Fruit fly (Drosophila melanogaster) whole organism, adult: ENCODE data around the gene cav.

Experiments used
- CG11617 ChIP-seq: fragments of 200-800 bp; sonication (Bioruptor generic); optimal IDR thresholded peaks from 2 replicates; lab custom pipeline; 2017; ENCODE audit warnings: mild to moderate bottlenecking, missing biosample characterization, missing genetic modification reagents, missing genetic modification characterization
- CG14711 ChIP-seq: fragments of 200-800 bp; sonication (Bioruptor generic); optimal IDR thresholded peaks from 2 replicates; lab custom pipeline; 2018; ENCODE audit warnings: missing biosample characterization, mild to moderate bottlenecking, missing genetic modification characterization, moderate library complexity
- CG7045 ChIP-seq: fragments of 200-800 bp; sonication (Bioruptor generic); optimal IDR thresholded peaks from 2 replicates; lab custom pipeline; 2017; ENCODE audit warnings: missing biosample characterization, mild to moderate bottlenecking, missing genetic modification characterization
- CG7101 ChIP-seq: fragments of 200-800 bp; sonication (Bioruptor generic); optimal IDR thresholded peaks from 2 replicates; lab custom pipeline; 2018; ENCODE audit warnings: missing biosample characterization, mild to moderate bottlenecking, missing genetic modification characterization, moderate library complexity
- Clk ChIP-seq: fragments of 200-800 bp; sonication (Bioruptor generic); optimal IDR thresholded peaks from 2 replicates; lab custom pipeline; 2017; ENCODE audit warnings: missing biosample characterization, missing genetic modification characterization
- bab1 ChIP-seq: fragments of 200-800 bp; sonication (Bioruptor generic); optimal IDR thresholded peaks from 3 replicates; lab custom pipeline; 2019; ENCODE audit warnings: missing biosample characterization, mild to moderate bottlenecking, missing genetic modification characterization, moderate library complexity
- cnc ChIP-seq, 2 experiments: fragments of >200 bp; optimal IDR thresholded peaks; 2 replicates each; lab custom pipeline; 2017
- kay ChIP-seq: fragments of 200-800 bp; sonication (Bioruptor generic); peaks from one replicate; lab custom pipeline; 2016; ENCODE audit warnings: missing biosample characterization, missing genetic modification characterization, borderline replicate concordance
- tj ChIP-seq: fragments of 200-800 bp; sonication (Bioruptor generic); optimal IDR thresholded peaks from 3 replicates; lab custom pipeline; 2017; ENCODE audit warnings: missing biosample characterization, mild to moderate bottlenecking, missing genetic modification characterization, moderate library complexity

DNA sequence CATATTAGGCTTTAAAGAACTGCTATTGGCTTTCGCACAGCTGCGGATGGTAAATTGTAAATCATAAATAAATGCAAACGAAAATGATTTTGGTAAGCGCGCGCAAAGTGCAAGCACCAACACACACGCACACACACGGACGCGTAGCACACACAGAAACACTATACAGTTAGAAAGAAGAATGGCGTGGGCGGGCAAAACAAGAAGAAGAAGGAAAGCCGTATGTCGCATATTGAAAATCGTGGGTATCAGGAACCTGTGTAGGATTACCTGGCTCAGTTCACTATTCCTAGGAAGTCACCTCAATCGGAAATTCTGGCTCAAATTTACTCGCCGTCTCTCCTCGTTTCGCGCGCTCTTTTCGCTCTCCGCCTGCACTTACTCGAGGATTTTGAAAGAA, at the start of gene cav:
- no peak for TF ChIP-seq CG7101
- TF ChIP-seq kay (GFP tag; lab: Kevin White, UChicago), result no peak
- TF ChIP-seq CG11617 (GFP tag; lab: Kevin White, UChicago), result no peak
- TF ChIP-seq bab1, result no peak
- no peak for TF ChIP-seq tj (GFP tag; lab: Kevin White, UChicago)
- no peak for TF ChIP-seq Clk
- TF ChIP-seq CG7045, result no peak
- no peak for TF ChIP-seq CG14711
- no peak for TF ChIP-seq cnc (optimal IDR thresholded peaks at IDR 0.05; lab: Kevin White, UChicago)
